Worm (Caenorhabditis elegans) whole organism, L1 larva: ENCODE results near the gene C25F9.6.

Experiments
- alr-1 ChIP-seq: fragments of 200-800 bp; sonication (Bioruptor generic); optimal IDR thresholded peaks from 2 replicates; lab custom pipeline; 2018; ENCODE audit warnings: borderline replicate concordance, mild to moderate bottlenecking, missing genetic modification characterization, missing compliant biosample characterization
- ama-1 ChIP-seq: fragments of 150-350 bp; optimal IDR thresholded peaks from 2 replicates; lab custom pipeline; 2014
- ceh-82 ChIP-seq, 3 experiments: fragments of 150-350 bp in 1 of 3; sonication (generic microtip) in 2 of 3; optimal IDR thresholded peaks; 2 replicates each; lab custom pipeline; 2014 to 2017; ENCODE audit warnings: missing biosample characterization in 3 of 3, missing genetic modification characterization in 3 of 3
- dpl-1 ChIP-seq, 3 experiments: fragments of 150-350 bp in 2 of 3; sonication (generic microtip) in 1 of 3; optimal IDR thresholded peaks; 2 replicates each; lab custom pipeline; 2014 to 2017; ENCODE audit warnings: missing biosample characterization in 3 of 3, missing genetic modification characterization in 3 of 3, missing genetic modification reagents in 3 of 3
- efl-3 ChIP-seq: fragments of 200-800 bp; sonication (Bioruptor generic); optimal IDR thresholded peaks from 2 replicates; lab custom pipeline; 2018; ENCODE audit warnings: mild to moderate bottlenecking, missing genetic modification characterization, missing compliant biosample characterization
- elt-3 ChIP-seq, 6 experiments: fragments of 150-350 bp in 1 of 6; sonication (generic microtip); optimal IDR thresholded peaks; 2 replicates each; lab custom pipeline; 2017 to 2018; ENCODE audit warnings: missing biosample characterization in 6 of 6, missing genetic modification characterization in 6 of 6, inconsistent platforms in 1 of 6
- lir-3 ChIP-seq: sonication (generic microtip); optimal IDR thresholded peaks from 2 replicates; lab custom pipeline; 2016; ENCODE audit warnings: mild to moderate bottlenecking, missing genetic modification characterization, moderate library complexity, missing compliant biosample characterization; ENCODE audit not compliant: poor library complexity
- nhr-11 ChIP-seq: fragments of 150-350 bp; optimal IDR thresholded peaks from 2 replicates; lab custom pipeline; 2014; ENCODE audit warnings: missing biosample characterization, missing genetic modification characterization
- nhr-12 ChIP-seq: sonication (generic microtip); optimal IDR thresholded peaks from 2 replicates; lab custom pipeline; 2017; ENCODE audit warnings: missing biosample characterization, missing genetic modification characterization
- nhr-85 ChIP-seq: sonication (generic microtip); peaks from one replicate; lab custom pipeline; 2016; ENCODE audit warnings: missing genetic modification characterization, inconsistent platforms, missing compliant biosample characterization
- skn-1 ChIP-seq: fragments of 150-350 bp; optimal IDR thresholded peaks from 2 replicates; lab custom pipeline; 2014; ENCODE audit warnings: missing biosample characterization, missing genetic modification characterization
- sox-4 ChIP-seq: sonication (generic microtip); optimal IDR thresholded peaks from 2 replicates; lab custom pipeline; 2016; ENCODE audit warnings: missing genetic modification characterization, missing compliant biosample characterization

ce11 chrV:19394750-19395149, 10.4 kb downstream of the C25F9.6 start, which contains the start of gene C25F9.8:
- TF ChIP-seq sox-4 = no peak
- TF ChIP-seq nhr-12 (tag; lab: Kevin White, UChicago) = no peak
- no peak for TF ChIP-seq ceh-82 (tag; optimal IDR thresholded peaks at IDR 0.05; lab: Kevin White, UChicago)
- no peak for TF ChIP-seq nhr-85 (tag; lab: Kevin White, UChicago)
- TF ChIP-seq ama-1 (lab: Kevin White, UChicago) = no peak
- TF ChIP-seq dpl-1 (GFP tag; optimal IDR thresholded peaks at IDR 0.05; lab: Kevin White, UChicago) = no peak
- TF ChIP-seq skn-1 (tag; lab: Kevin White, UChicago) = no peak
- TF ChIP-seq lir-3 (tag; lab: Kevin White, UChicago) = no peak
- TF ChIP-seq nhr-11 (tag; lab: Kevin White, UChicago) = no peak
- TF ChIP-seq efl-3 (GFP tag; lab: Kevin White, UChicago) = no peak
- no peak for TF ChIP-seq alr-1 (tag; lab: Kevin White, UChicago)
- TF ChIP-seq elt-3 (tag; optimal IDR thresholded peaks at IDR 0.05; lab: Kevin White, UChicago) = no peak
